Worm (Caenorhabditis elegans): Measurements from ENCODE around the gene Y38C1AA.6.
"Not testable (repeated sequence)": the region's sequence is repeated elsewhere in the genome, so short reads cannot be mapped to it uniquely, and the experiment has no call there.

DNA sequence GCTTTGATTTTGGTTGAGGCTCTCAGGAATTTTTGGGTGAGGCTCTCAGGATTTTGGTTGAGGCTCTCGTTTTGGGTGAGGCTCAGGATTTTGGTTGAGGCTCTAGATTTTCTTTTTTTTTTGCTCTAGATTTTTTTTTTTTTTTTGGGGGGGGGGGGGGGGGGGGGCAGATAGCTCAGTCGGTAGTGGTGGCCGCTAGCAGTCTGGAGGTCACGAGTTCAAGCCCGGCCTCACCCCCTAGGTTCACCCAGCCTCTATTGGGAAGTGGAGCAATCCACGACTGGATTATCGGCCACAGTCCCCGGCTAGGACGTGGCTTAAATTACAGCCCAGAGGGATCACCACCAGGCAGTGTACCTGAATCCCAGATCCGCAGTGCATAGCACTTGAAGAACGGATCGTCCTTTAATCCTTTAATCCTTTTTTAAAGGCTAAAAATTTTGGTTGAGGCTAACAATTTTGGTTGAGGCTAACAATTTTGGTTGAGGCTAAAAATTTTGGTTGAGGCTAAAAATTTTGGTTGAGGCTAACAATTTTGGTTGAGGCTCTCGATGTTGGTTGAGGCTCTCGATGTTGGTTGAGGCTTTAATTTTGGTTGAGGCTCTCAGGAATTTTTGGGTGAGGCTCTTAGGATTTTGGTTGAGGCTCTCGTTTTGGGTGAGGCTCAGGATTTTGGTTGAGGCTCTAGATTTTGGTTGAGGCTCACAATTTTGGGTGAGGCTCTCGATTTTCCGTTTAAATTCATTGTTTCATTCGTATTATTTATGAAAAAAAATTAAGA lies 39.6 kb upstream of the Y38C1AA.6 start:
- not testable (repeated sequence) for TF ChIP-seq aptf-3 (GFP tag; IDR thresholded peaks at IDR 0.05); cebp-1 (GFP tag; IDR thresholded peaks at IDR 0.05); cebp-1 (tag; optimal IDR thresholded peaks at IDR 0.05); nfya-1 (tag; optimal IDR thresholded peaks at IDR 0.05; ENCODE audit: borderline replicate concordance, insufficient read depth); B0035.1 (tag; optimal IDR thresholded peaks at IDR 0.05); mcd-1 (GFP tag; IDR thresholded peaks at IDR 0.05); die-1 (tag; optimal IDR thresholded peaks at IDR 0.05); pha-4 (tag; optimal IDR thresholded peaks at IDR 0.05); lin-26 (GFP tag; IDR thresholded peaks at IDR 0.05); ceh-91 (GFP tag; IDR thresholded peaks at IDR 0.05); hmg-20 (GFP tag; IDR thresholded peaks at IDR 0.05); C17E4.6 (GFP tag; IDR thresholded peaks at IDR 0.05); unc-130 (GFP tag; optimal IDR thresholded peaks at IDR 0.05)
